Worm (Caenorhabditis elegans) whole organism, L3 larva: Measurements from ENCODE around the gene Y47D3A.13.

Experiments used
- ama-1 ChIP-seq: fragments of 150-350 bp; optimal IDR thresholded peaks from 2 replicates; lab custom pipeline; 2018
- ceh-82 ChIP-seq: fragments of 150-350 bp; optimal IDR thresholded peaks from 2 replicates; lab custom pipeline; 2014; ENCODE audit warnings: missing biosample characterization, missing genetic modification characterization
- egl-27 ChIP-seq: sonication (generic microtip); optimal IDR thresholded peaks from 4 replicates; lab custom pipeline; 2017; ENCODE audit warnings: missing biosample characterization, missing genetic modification reagents, missing genetic modification characterization
- elt-3 ChIP-seq, 3 experiments: fragments of 150-350 bp in 1 of 3; sonication (generic microtip) in 2 of 3; optimal IDR thresholded peaks; 2 replicates in 2 of 3; 4 replicates in 1 of 3; lab custom pipeline; 2014 to 2017; ENCODE audit warnings: missing biosample characterization in 3 of 3, missing genetic modification characterization in 3 of 3
- lin-15B ChIP-seq: fragments of 150-350 bp; optimal IDR thresholded peaks from 2 replicates; lab custom pipeline; 2014; ENCODE audit warnings: missing biosample characterization, missing genetic modification characterization
- nfya-1 ChIP-seq: sonication (generic microtip); optimal IDR thresholded peaks from 2 replicates; lab custom pipeline; 2017; ENCODE audit warnings: missing genetic modification characterization, mild to moderate bottlenecking, missing compliant biosample characterization, antibody characterized with exemption, moderate library complexity; ENCODE audit not compliant: insufficient read depth
- nhr-11 ChIP-seq: fragments of 150-350 bp; optimal IDR thresholded peaks from 2 replicates; lab custom pipeline; 2014; ENCODE audit warnings: missing biosample characterization, missing genetic modification characterization
- nhr-237 ChIP-seq: fragments of 150-350 bp; optimal IDR thresholded peaks from 2 replicates; lab custom pipeline; 2014; ENCODE audit warnings: missing biosample characterization, missing genetic modification characterization
- nhr-77 ChIP-seq: fragments of 150-350 bp; optimal IDR thresholded peaks from 2 replicates; lab custom pipeline; 2014; ENCODE audit warnings: missing biosample characterization, missing genetic modification characterization
- skn-1 ChIP-seq: fragments of 150-350 bp; optimal IDR thresholded peaks from 2 replicates; lab custom pipeline; 2014; ENCODE audit warnings: missing biosample characterization, missing genetic modification characterization
- snpc-4 ChIP-seq: fragments of 150-350 bp; optimal IDR thresholded peaks from 2 replicates; lab custom pipeline; 2014; ENCODE audit warnings: missing biosample characterization, missing genetic modification characterization
- tbx-2 ChIP-seq: sonication (generic microtip); optimal IDR thresholded peaks from 2 replicates; lab custom pipeline; 2016; ENCODE audit warnings: mild to moderate bottlenecking, missing genetic modification characterization, missing compliant biosample characterization
- zag-1 ChIP-seq: fragments of 150-350 bp; optimal IDR thresholded peaks from 2 replicates; lab custom pipeline; 2014; ENCODE audit warnings: missing biosample characterization, missing genetic modification characterization
- ztf-4 ChIP-seq: fragments of 150-350 bp; optimal IDR thresholded peaks from 2 replicates; lab custom pipeline; 2014; ENCODE audit warnings: missing biosample characterization, missing genetic modification characterization

- peak; percentile 15 for TF ChIP-seq egl-27 (tag; lab: Kevin White, UChicago)
- peak; percentile 22 for TF ChIP-seq tbx-2 (tag; lab: Kevin White, UChicago)
- no peak for TF ChIP-seq ceh-82 (tag; lab: Kevin White, UChicago)
- no peak for TF ChIP-seq nhr-237 (tag; lab: Kevin White, UChicago)
- no peak for TF ChIP-seq nhr-77 (tag; lab: Kevin White, UChicago)
- TF ChIP-seq lin-15B, result peak; percentile 52
- TF ChIP-seq nhr-11 (tag; lab: Kevin White, UChicago), result no peak
- no peak for TF ChIP-seq ama-1 (lab: Kevin White, UChicago)
- TF ChIP-seq ztf-4 (tag; lab: Kevin White, UChicago), result no peak
- TF ChIP-seq zag-1 (tag; lab: Kevin White, UChicago), result no peak
- TF ChIP-seq skn-1, result peak; percentile 39
- peak; percentile 78 for TF ChIP-seq nfya-1 (tag; lab: Kevin White, UChicago)
- peak; percentile 10 for TF ChIP-seq snpc-4 (tag; lab: Kevin White, UChicago)
- no peak for TF ChIP-seq elt-3 (tag; optimal IDR thresholded peaks at IDR 0.05; lab: Kevin White, UChicago)
Measured at ce11 chrIII:11185483-11186115, 38.3 kb downstream of the Y47D3A.13 start.
